Worm (Caenorhabditis elegans) whole organism, L3 larva: ENCODE data around the gene C53B7.6.

ENCODE experiments used
- R02D3.7 ChIP-seq: fragments of 150-350 bp; optimal IDR thresholded peaks from 2 replicates; lab custom pipeline; 2014; ENCODE audit warnings: missing biosample characterization, missing genetic modification characterization
- aly-2 ChIP-seq: fragments of 150-350 bp; optimal IDR thresholded peaks from 2 replicates; lab custom pipeline; 2014; ENCODE audit warnings: missing biosample characterization, missing genetic modification characterization
- ceh-16 ChIP-seq: sonication (generic microtip); optimal IDR thresholded peaks from 2 replicates; lab custom pipeline; 2017; ENCODE audit warnings: missing biosample characterization, missing genetic modification characterization
- ceh-28 ChIP-seq: fragments of 150-350 bp; optimal IDR thresholded peaks from 2 replicates; lab custom pipeline; 2014; ENCODE audit warnings: missing biosample characterization, missing genetic modification reagents, missing genetic modification characterization
- ceh-82 ChIP-seq: fragments of 150-350 bp; optimal IDR thresholded peaks from 2 replicates; lab custom pipeline; 2014; ENCODE audit warnings: missing biosample characterization, missing genetic modification characterization
- ceh-9 ChIP-seq: sonication (generic microtip); optimal IDR thresholded peaks from 2 replicates; lab custom pipeline; 2018; ENCODE audit warnings: missing biosample characterization, missing genetic modification characterization
- daf-12 ChIP-seq: fragments of 150-350 bp; optimal IDR thresholded peaks from 2 replicates; lab custom pipeline; 2014; ENCODE audit warnings: missing biosample characterization, missing genetic modification reagents, missing genetic modification characterization
- egl-27 ChIP-seq: sonication (generic microtip); optimal IDR thresholded peaks from 4 replicates; lab custom pipeline; 2017; ENCODE audit warnings: missing biosample characterization, missing genetic modification reagents, missing genetic modification characterization
- egl-5 ChIP-seq: fragments of 150-350 bp; optimal IDR thresholded peaks from 2 replicates; lab custom pipeline; 2017; ENCODE audit warnings: missing biosample characterization, missing genetic modification reagents, missing genetic modification characterization, inconsistent platforms
- elt-1 ChIP-seq: fragments of 150-350 bp; optimal IDR thresholded peaks from 2 replicates; lab custom pipeline; 2014; ENCODE audit warnings: missing biosample characterization, missing genetic modification characterization
- elt-2 ChIP-seq: sonication (generic microtip); optimal IDR thresholded peaks from 2 replicates; lab custom pipeline; 2016; ENCODE audit warnings: missing genetic modification reagents, mild to moderate bottlenecking, missing genetic modification characterization, missing compliant biosample characterization
- elt-3 ChIP-seq, 3 experiments: fragments of 150-350 bp in 1 of 3; sonication (generic microtip) in 2 of 3; optimal IDR thresholded peaks; 2 replicates in 2 of 3; 4 replicates in 1 of 3; lab custom pipeline; 2014 to 2017; ENCODE audit warnings: missing biosample characterization in 3 of 3, missing genetic modification characterization in 3 of 3
- eor-1 ChIP-seq, 2 experiments: fragments of 150-350 bp; optimal IDR thresholded peaks; 2 replicates each; lab custom pipeline; 2014 to 2018; ENCODE audit warnings: missing biosample characterization in 2 of 2, missing genetic modification characterization in 2 of 2
- fkh-2 ChIP-seq: fragments of 150-350 bp; optimal IDR thresholded peaks from 2 replicates; lab custom pipeline; 2014; ENCODE audit warnings: missing biosample characterization, missing genetic modification reagents, missing genetic modification characterization
- fos-1 ChIP-seq: fragments of 150-350 bp; optimal IDR thresholded peaks from 2 replicates; lab custom pipeline; 2014; ENCODE audit warnings: missing biosample characterization, missing genetic modification characterization
- hmg-11 ChIP-seq: sonication (generic microtip); optimal IDR thresholded peaks from 2 replicates; lab custom pipeline; 2016; ENCODE audit warnings: missing genetic modification characterization, missing compliant biosample characterization
- jun-1 ChIP-seq: fragments of 150-350 bp; optimal IDR thresholded peaks from 2 replicates; lab custom pipeline; 2014; ENCODE audit warnings: missing biosample characterization, missing genetic modification reagents, missing genetic modification characterization
- lin-15B ChIP-seq: fragments of 150-350 bp; optimal IDR thresholded peaks from 2 replicates; lab custom pipeline; 2014; ENCODE audit warnings: missing biosample characterization, missing genetic modification characterization
- lin-39 ChIP-seq: fragments of 150-350 bp; optimal IDR thresholded peaks from 2 replicates; lab custom pipeline; 2018; ENCODE audit warnings: missing biosample characterization, missing genetic modification reagents, missing genetic modification characterization
- mdl-1 ChIP-seq: fragments of 150-350 bp; optimal IDR thresholded peaks from 2 replicates; lab custom pipeline; 2014; ENCODE audit warnings: missing biosample characterization, missing genetic modification characterization
- mml-1 ChIP-seq: fragments of 150-350 bp; sonication (generic microtip); optimal IDR thresholded peaks from 3 replicates; lab custom pipeline; 2014; ENCODE audit warnings: missing biosample characterization, missing genetic modification characterization
- nfya-1 ChIP-seq: sonication (generic microtip); optimal IDR thresholded peaks from 2 replicates; lab custom pipeline; 2017; ENCODE audit warnings: missing genetic modification characterization, mild to moderate bottlenecking, missing compliant biosample characterization, antibody characterized with exemption, moderate library complexity; ENCODE audit not compliant: insufficient read depth
- nhr-11 ChIP-seq: fragments of 150-350 bp; optimal IDR thresholded peaks from 2 replicates; lab custom pipeline; 2014; ENCODE audit warnings: missing biosample characterization, missing genetic modification characterization
- nhr-23 ChIP-seq: fragments of 150-350 bp; optimal IDR thresholded peaks from 2 replicates; lab custom pipeline; 2014; ENCODE audit warnings: missing biosample characterization, missing genetic modification reagents, missing genetic modification characterization
- nhr-237 ChIP-seq: fragments of 150-350 bp; optimal IDR thresholded peaks from 2 replicates; lab custom pipeline; 2014; ENCODE audit warnings: missing biosample characterization, missing genetic modification characterization
- nhr-25 ChIP-seq: sonication (generic microtip); optimal IDR thresholded peaks from 2 replicates; lab custom pipeline; 2017; ENCODE audit warnings: missing biosample characterization, missing genetic modification characterization
- nhr-28 ChIP-seq: fragments of 150-350 bp; optimal IDR thresholded peaks from 2 replicates; lab custom pipeline; 2014; ENCODE audit warnings: missing biosample characterization, missing genetic modification characterization
- nhr-43 ChIP-seq: sonication (generic microtip); optimal IDR thresholded peaks from 2 replicates; lab custom pipeline; 2016; ENCODE audit warnings: mild to moderate bottlenecking, missing genetic modification characterization, missing compliant biosample characterization; ENCODE audit not compliant: poor library complexity, severe bottlenecking
- nhr-67 ChIP-seq: fragments of 150-350 bp; optimal IDR thresholded peaks from 2 replicates; lab custom pipeline; 2014; ENCODE audit warnings: missing biosample characterization, missing genetic modification characterization
- nhr-77 ChIP-seq: fragments of 150-350 bp; optimal IDR thresholded peaks from 2 replicates; lab custom pipeline; 2014; ENCODE audit warnings: missing biosample characterization, missing genetic modification characterization
- pqm-1 ChIP-seq: fragments of 150-350 bp; optimal IDR thresholded peaks from 2 replicates; lab custom pipeline; 2017; ENCODE audit warnings: missing biosample characterization, missing genetic modification characterization, inconsistent platforms
- skn-1 ChIP-seq: fragments of 150-350 bp; optimal IDR thresholded peaks from 2 replicates; lab custom pipeline; 2014; ENCODE audit warnings: missing biosample characterization, missing genetic modification characterization
- snpc-4 ChIP-seq: fragments of 150-350 bp; optimal IDR thresholded peaks from 2 replicates; lab custom pipeline; 2014; ENCODE audit warnings: missing biosample characterization, missing genetic modification characterization
- unc-39 ChIP-seq: sonication (generic microtip); optimal IDR thresholded peaks from 4 replicates; lab custom pipeline; 2017; ENCODE audit warnings: missing biosample characterization, missing genetic modification characterization
- zag-1 ChIP-seq: fragments of 150-350 bp; optimal IDR thresholded peaks from 2 replicates; lab custom pipeline; 2014; ENCODE audit warnings: missing biosample characterization, missing genetic modification characterization
- ztf-11 ChIP-seq: fragments of 150-350 bp; optimal IDR thresholded peaks from 2 replicates; lab custom pipeline; 2014; ENCODE audit warnings: missing biosample characterization, missing genetic modification characterization
- ztf-4 ChIP-seq: fragments of 150-350 bp; optimal IDR thresholded peaks from 2 replicates; lab custom pipeline; 2014; ENCODE audit warnings: missing biosample characterization, missing genetic modification characterization

The C53B7.6 gene

DNA sequence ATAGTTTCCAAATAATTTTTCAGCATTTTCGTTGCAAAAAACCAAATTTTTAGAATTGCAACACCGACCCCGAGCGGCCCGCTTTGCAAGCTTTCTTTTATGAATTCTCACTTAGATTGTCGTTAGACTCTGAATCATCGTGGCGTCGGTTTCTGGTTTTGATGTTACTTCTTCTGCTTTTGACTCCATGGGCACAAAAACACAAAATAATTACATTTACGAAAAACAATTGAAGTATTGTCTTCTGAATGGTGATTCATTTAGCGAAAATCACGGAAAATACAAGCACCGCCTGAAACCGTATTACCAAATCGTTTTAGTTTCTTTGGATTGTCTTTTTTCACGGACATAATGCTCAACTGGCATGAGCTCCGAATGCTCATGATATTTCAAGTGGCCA lies 32.5 kb upstream of the C53B7.6 start, which contains the start of gene pes-23:
TSS of gene pes-23 (plus strand) at position 301 of the 400 bp plus-strand sequence.
- TF ChIP-seq pqm-1 (tag; lab: Kevin White, UChicago): no peak
- no peak for TF ChIP-seq unc-39 (tag; lab: Kevin White, UChicago)
- no peak for TF ChIP-seq mml-1 (tag; lab: Kevin White, UChicago)

DNA sequence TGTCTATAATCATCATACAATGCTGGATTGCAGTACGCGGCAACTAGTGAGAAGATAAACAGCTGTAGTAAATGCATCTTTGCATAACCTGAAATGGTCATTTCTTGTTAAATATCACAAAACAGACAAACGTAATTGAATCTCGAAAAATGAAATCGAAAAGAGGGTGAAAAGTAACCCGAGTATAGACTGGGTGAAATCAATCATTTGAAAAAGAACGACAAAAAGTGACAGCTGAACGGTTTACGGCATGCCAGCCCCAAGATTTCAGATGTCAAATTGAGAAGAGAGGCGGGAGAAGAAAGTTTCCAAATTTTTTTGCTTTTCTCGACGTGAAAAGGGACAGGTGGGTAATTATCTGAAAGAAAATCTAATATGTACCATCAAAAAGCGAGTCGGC lies 31.3 kb upstream of the C53B7.6 start, which contains the start of gene F14B8.4:
TSS of gene F14B8.4 (minus strand) at position 101 of the 400 bp plus-strand sequence.
- TF ChIP-seq nhr-237 (tag; lab: Kevin White, UChicago) (no peak), egl-5 (no peak), unc-39 (tag; lab: Kevin White, UChicago) (no peak), nhr-11 (no peak), daf-12 (tag; lab: Kevin White, UChicago) (no peak), lin-15B (tag; lab: Kevin White, UChicago) (no peak), ztf-11 (no peak), hmg-11 (tag; lab: Kevin White, UChicago) (no peak), mdl-1 (tag; lab: Kevin White, UChicago) (no peak), jun-1 (tag; lab: Kevin White, UChicago) (no peak), ceh-16 (tag; lab: Kevin White, UChicago) (no peak), egl-27 (tag; lab: Kevin White, UChicago) (no peak), nhr-43 (tag; lab: Kevin White, UChicago) (no peak), ceh-82 (tag; lab: Kevin White, UChicago) (no peak), nhr-23 (no peak), nhr-67 (tag; lab: Kevin White, UChicago) (no peak), nhr-25 (tag; lab: Kevin White, UChicago) (no peak)

DNA sequence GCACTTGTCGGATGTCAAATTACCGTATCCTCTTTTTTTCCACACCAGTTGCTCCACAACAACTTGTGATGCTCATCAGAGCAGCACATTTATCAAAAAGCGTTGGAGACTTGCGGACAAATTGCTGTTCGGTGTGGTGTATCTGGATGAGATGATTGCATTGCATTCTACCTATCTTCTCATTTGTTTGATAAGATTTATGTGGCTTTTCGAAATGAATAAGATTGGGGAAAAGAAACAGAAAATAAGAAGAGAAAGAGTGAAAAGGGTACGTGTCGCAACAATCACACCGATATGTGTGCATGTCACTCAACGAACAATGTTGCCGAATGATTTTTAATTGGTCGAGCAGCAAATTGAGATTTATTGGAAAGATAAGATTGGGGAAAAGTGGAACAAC lies 25.5 kb upstream of the C53B7.6 start:
- TF ChIP-seq elt-1 (tag; lab: Kevin White, UChicago) (peak; percentile 41), nhr-43 (tag; lab: Kevin White, UChicago) (no peak), egl-5 (peak; percentile 87), lin-39 (tag; lab: Kevin White, UChicago) (peak; percentile 35)

DNA sequence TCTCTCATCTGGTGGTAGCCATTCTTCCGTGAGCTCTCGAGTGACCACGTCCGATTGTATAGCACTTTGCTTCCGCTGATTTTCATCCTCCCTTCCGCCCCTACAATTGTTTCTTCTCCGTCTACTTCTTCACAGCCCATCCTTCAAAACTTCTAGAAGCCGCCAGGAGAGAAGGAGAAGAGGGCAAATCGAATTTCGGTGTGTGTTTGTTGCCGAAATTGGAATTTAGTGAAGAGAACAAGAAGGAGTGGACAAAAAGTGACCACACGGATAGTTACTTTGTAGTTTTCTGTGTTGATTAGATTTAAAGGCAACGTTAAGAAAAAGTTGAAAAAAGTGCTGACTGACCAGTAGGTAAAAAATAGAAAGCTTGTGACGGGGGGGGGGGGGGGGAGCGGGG lies 24.5 kb upstream of the C53B7.6 start:
- TF ChIP-seq elt-2 (tag; lab: Kevin White, UChicago) (no peak), egl-27 (tag; lab: Kevin White, UChicago) (no peak), R02D3.7 (tag; lab: Kevin White, UChicago) (no peak), ztf-4 (tag; lab: Kevin White, UChicago) (no peak), nhr-43 (tag; lab: Kevin White, UChicago) (no peak), nhr-237 (tag; lab: Kevin White, UChicago) (no peak), snpc-4 (tag; lab: Kevin White, UChicago) (no peak), elt-3 (tag; optimal IDR thresholded peaks at IDR 0.05; lab: Kevin White, UChicago) (no peak), zag-1 (no peak), jun-1 (tag; lab: Kevin White, UChicago) (no peak), elt-1 (tag; lab: Kevin White, UChicago) (no peak), aly-2 (tag; lab: Kevin White, UChicago) (no peak), ceh-28 (tag; lab: Kevin White, UChicago) (no peak), lin-15B (tag; lab: Kevin White, UChicago) (no peak), daf-12 (tag; lab: Kevin White, UChicago) (no peak), lin-39 (tag; lab: Kevin White, UChicago) (no peak), unc-39 (tag; lab: Kevin White, UChicago) (no peak), ceh-82 (tag; lab: Kevin White, UChicago) (no peak), egl-5 (no peak), fkh-2 (tag; lab: Kevin White, UChicago) (no peak)
- TF ChIP-seq, all 47 proteins: peak for 0

DNA sequence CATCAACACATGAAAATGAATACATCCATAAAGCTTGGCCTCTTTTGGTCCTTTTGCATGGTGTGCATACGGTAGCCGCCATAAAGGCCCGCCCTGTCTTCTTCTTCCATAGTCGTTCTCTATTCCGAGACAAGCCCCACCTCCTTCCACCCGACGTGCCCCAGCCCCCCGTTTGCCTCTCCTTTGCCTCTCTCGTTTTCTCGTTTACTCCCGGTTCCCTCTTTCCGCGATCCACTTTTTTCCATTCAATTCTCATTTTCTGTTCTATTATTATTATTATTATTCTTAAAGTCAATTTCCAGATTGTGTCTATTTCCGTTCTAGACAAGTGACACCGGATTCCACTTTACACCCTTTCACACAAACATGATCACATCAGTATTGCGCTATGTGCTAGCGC lies 20.8 kb upstream of the C53B7.6 start, which contains the start of gene unc-6:
TSS of gene unc-6 (plus strand) at position 301 of the 400 bp plus-strand sequence.
- no peak for TF ChIP-seq ceh-28 (tag; lab: Kevin White, UChicago)
- no peak for TF ChIP-seq mdl-1 (tag; lab: Kevin White, UChicago)
- TF ChIP-seq nfya-1 (tag; lab: Kevin White, UChicago): no peak
- TF ChIP-seq lin-39 (tag; lab: Kevin White, UChicago): no peak
- TF ChIP-seq ztf-4 (tag; lab: Kevin White, UChicago): no peak
- TF ChIP-seq elt-1 (tag; lab: Kevin White, UChicago): no peak
- no peak for TF ChIP-seq egl-27 (tag; lab: Kevin White, UChicago)
- TF ChIP-seq eor-1 (tag; optimal IDR thresholded peaks at IDR 0.05; lab: Kevin White, UChicago): no peak
- no peak for TF ChIP-seq jun-1 (tag; lab: Kevin White, UChicago)
- TF ChIP-seq elt-2 (tag; lab: Kevin White, UChicago): no peak
- TF ChIP-seq skn-1 (tag; lab: Kevin White, UChicago): no peak
- no peak for TF ChIP-seq elt-3 (tag; optimal IDR thresholded peaks at IDR 0.05; lab: Kevin White, UChicago)
- TF ChIP-seq unc-39 (tag; lab: Kevin White, UChicago): no peak
- TF ChIP-seq nhr-77 (tag; lab: Kevin White, UChicago): no peak
- no peak for TF ChIP-seq nhr-28
- TF ChIP-seq ceh-9 (tag; lab: Kevin White, UChicago): no peak
- no peak for TF ChIP-seq ztf-11
- TF ChIP-seq zag-1: no peak
- no peak for TF ChIP-seq fos-1 (tag; lab: Kevin White, UChicago)
